Worm (Caenorhabditis elegans) whole organism, L4 larva: Measurements from ENCODE around the gene F46H5.11.

Experiments
- D1046.2 ChIP-seq: fragments of 200-800 bp; sonication (Bioruptor generic); IDR thresholded peaks from 2 replicates; pipeline ENCODE4 v1.3.6; 2022; ENCODE audit warnings: missing genetic modification characterization, missing compliant biosample characterization
- F37D6.2 ChIP-seq: sonication (generic microtip); optimal IDR thresholded peaks from 2 replicates; lab custom pipeline; 2016; ENCODE audit warnings: mild to moderate bottlenecking, missing genetic modification characterization, missing compliant biosample characterization
- R02D3.7 ChIP-seq: fragments of 150-350 bp; sonication (generic microtip); optimal IDR thresholded peaks from 3 replicates; lab custom pipeline; 2014; ENCODE audit warnings: missing biosample characterization, missing genetic modification characterization
- T20F7.1 ChIP-seq: fragments of 200-800 bp; sonication (Bioruptor generic); optimal IDR thresholded peaks from 2 replicates; lab custom pipeline; 2018; ENCODE audit warnings: mild to moderate bottlenecking, missing genetic modification characterization, missing compliant biosample characterization
- Y105C5A.15 ChIP-seq: fragments of 200-800 bp; sonication (Bioruptor generic); IDR thresholded peaks from 2 replicates; pipeline ENCODE4 v1.3.6; 2022; ENCODE audit warnings: missing genetic modification characterization, missing compliant biosample characterization
- aly-2 ChIP-seq: sonication (generic microtip); optimal IDR thresholded peaks from 2 replicates; lab custom pipeline; 2018; ENCODE audit warnings: missing biosample characterization, missing genetic modification characterization
- ces-1 ChIP-seq: fragments of 150-350 bp; sonication (generic microtip); optimal IDR thresholded peaks from 4 replicates; lab custom pipeline; 2014; ENCODE audit warnings: missing biosample characterization, missing genetic modification reagents, missing genetic modification characterization
- cey-2 ChIP-seq: sonication (generic microtip); optimal IDR thresholded peaks from 3 replicates; lab custom pipeline; 2017; ENCODE audit warnings: missing genetic modification characterization, mild to moderate bottlenecking, missing compliant biosample characterization, antibody characterized with exemption, borderline replicate concordance; ENCODE audit not compliant: insufficient read depth
- daf-16 ChIP-seq, 3 experiments: sonication (generic microtip); optimal IDR thresholded peaks; 2 replicates each; lab custom pipeline; 2016 to 2017; ENCODE audit warnings: missing genetic modification characterization in 3 of 3, missing genetic modification reagents in 3 of 3, mild to moderate bottlenecking in 2 of 3, missing compliant biosample characterization in 2 of 3, missing biosample characterization in 1 of 3, moderate library complexity in 1 of 3
- daf-19 ChIP-seq: fragments of 200-800 bp; sonication (Bioruptor generic); conservative IDR thresholded peaks from 2 replicates; pipeline ENCODE4 v1.3.6; 2022; ENCODE audit warnings: missing genetic modification characterization, missing compliant biosample characterization
- daf-8 ChIP-seq: fragments of 200-800 bp; sonication (Bioruptor generic); IDR thresholded peaks from 2 replicates; pipeline ENCODE4 v1.3.6; 2022; ENCODE audit warnings: missing genetic modification characterization, missing compliant biosample characterization
- dmd-6 ChIP-seq: fragments of 200-800 bp; sonication (Bioruptor generic); IDR thresholded peaks from 2 replicates; pipeline ENCODE4 v1.3.6; 2022; ENCODE audit warnings: missing genetic modification reagents, missing genetic modification characterization, missing compliant biosample characterization
- dve-1 ChIP-seq: sonication (generic microtip); optimal IDR thresholded peaks from 2 replicates; lab custom pipeline; 2017; ENCODE audit warnings: antibody characterized with exemption, mild to moderate bottlenecking, missing genetic modification characterization, missing compliant biosample characterization; ENCODE audit not compliant: insufficient read depth
- egl-43 ChIP-seq: fragments of 200-800 bp; sonication (Bioruptor generic); IDR thresholded peaks from 2 replicates; pipeline ENCODE4 v1.3.6; 2022; ENCODE audit warnings: missing genetic modification reagents, missing genetic modification characterization, missing compliant biosample characterization
- hif-1 ChIP-seq, 2 experiments: sonication (generic microtip); optimal IDR thresholded peaks; 2 replicates each; lab custom pipeline; 2016 to 2017; ENCODE audit warnings: missing compliant biosample characterization in 2 of 2, missing genetic modification characterization in 2 of 2, missing genetic modification reagents in 2 of 2, missing genotype in 2 of 2, mild to moderate bottlenecking in 1 of 2
- hlh-11 ChIP-seq: fragments of 200-800 bp; sonication (Bioruptor generic); optimal IDR thresholded peaks from 2 replicates; lab custom pipeline; 2018; ENCODE audit warnings: mild to moderate bottlenecking, missing genetic modification characterization, missing compliant biosample characterization
- hlh-30 ChIP-seq: sonication (generic microtip); optimal IDR thresholded peaks from 2 replicates; lab custom pipeline; 2017; ENCODE audit warnings: antibody characterized with exemption, mild to moderate bottlenecking, missing genetic modification characterization, missing compliant biosample characterization; ENCODE audit not compliant: insufficient read depth
- lim-7 ChIP-seq: fragments of 200-800 bp; sonication (Bioruptor generic); IDR thresholded peaks from 2 replicates; pipeline ENCODE4 v1.3.6; 2022; ENCODE audit warnings: missing genetic modification characterization, missing compliant biosample characterization
- mdl-1 ChIP-seq, 2 experiments: fragments of 150-350 bp in 1 of 2; sonication (generic microtip) in 1 of 2; optimal IDR thresholded peaks; 2 replicates each; lab custom pipeline; 2014 to 2017; ENCODE audit warnings: missing biosample characterization in 2 of 2, missing genetic modification characterization in 2 of 2
- mep-1 ChIP-seq: fragments of 150-350 bp; sonication (generic microtip); optimal IDR thresholded peaks from 3 replicates; lab custom pipeline; 2014; ENCODE audit warnings: missing biosample characterization, missing genetic modification characterization
- mes-2 ChIP-seq: sonication (generic microtip); optimal IDR thresholded peaks from 2 replicates; lab custom pipeline; 2016; ENCODE audit warnings: missing genotype, mild to moderate bottlenecking, missing genetic modification characterization, missing compliant biosample characterization; ENCODE audit not compliant: poor library complexity, severe bottlenecking
- nhr-10 ChIP-seq: fragments of 150-350 bp; optimal IDR thresholded peaks from 2 replicates; lab custom pipeline; 2014; ENCODE audit warnings: missing biosample characterization, missing genetic modification characterization
- nhr-102 ChIP-seq: sonication (generic microtip); optimal IDR thresholded peaks from 2 replicates; lab custom pipeline; 2016; ENCODE audit warnings: mild to moderate bottlenecking, missing genetic modification characterization, moderate library complexity, missing compliant biosample characterization
- nhr-237 ChIP-seq: sonication (generic microtip); optimal IDR thresholded peaks from 2 replicates; lab custom pipeline; 2017; ENCODE audit warnings: missing biosample characterization, missing genetic modification characterization
- nhr-28 ChIP-seq: fragments of 150-350 bp; optimal IDR thresholded peaks from 2 replicates; lab custom pipeline; 2014; ENCODE audit warnings: missing biosample characterization, missing genetic modification characterization
- nhr-41 ChIP-seq: fragments of 200-800 bp; sonication (Bioruptor generic); IDR thresholded peaks from 2 replicates; pipeline ENCODE4 v1.3.6; 2022; ENCODE audit warnings: missing genetic modification reagents, missing genetic modification characterization, missing compliant biosample characterization
- pqm-1 ChIP-seq: sonication (generic microtip); optimal IDR thresholded peaks from 2 replicates; lab custom pipeline; 2017; ENCODE audit warnings: missing biosample characterization, missing genetic modification characterization
- rbr-2 ChIP-seq: sonication (generic microtip); optimal IDR thresholded peaks from 2 replicates; lab custom pipeline; 2016; ENCODE audit warnings: missing genotype, missing genetic modification characterization, missing compliant biosample characterization
- sdz-12 ChIP-seq: fragments of 200-800 bp; sonication (Bioruptor generic); optimal IDR thresholded peaks from 2 replicates; lab custom pipeline; 2018; ENCODE audit warnings: mild to moderate bottlenecking, missing genetic modification characterization, missing compliant biosample characterization
- snpc-4 ChIP-seq: fragments of 150-350 bp; optimal IDR thresholded peaks from 2 replicates; lab custom pipeline; 2014; ENCODE audit warnings: missing biosample characterization, missing genetic modification characterization
- spr-1 ChIP-seq: sonication (generic microtip); optimal IDR thresholded peaks from 2 replicates; lab custom pipeline; 2016; ENCODE audit warnings: mild to moderate bottlenecking, missing genetic modification characterization, missing compliant biosample characterization
- unc-62 ChIP-seq, 3 experiments: fragments of 150-350 bp in 1 of 3; sonication (generic microtip); optimal IDR thresholded peaks in 2 of 3; peaks in 1 of 3; 1 replicate in 1 of 3; 2 replicates in 2 of 3; lab custom pipeline; 2014 to 2017; ENCODE audit warnings: missing biosample characterization in 3 of 3, missing genetic modification characterization in 3 of 3, missing genetic modification reagents in 3 of 3, missing genotype in 1 of 3
- zfp-3 ChIP-seq: fragments of 200-800 bp; sonication (Bioruptor generic); conservative IDR thresholded peaks from 2 replicates; pipeline ENCODE4 v1.3.6; 2022; ENCODE audit warnings: missing genetic modification reagents, missing genetic modification characterization, missing compliant biosample characterization
- zip-2 ChIP-seq: fragments of 150-350 bp; optimal IDR thresholded peaks from 2 replicates; lab custom pipeline; 2014; ENCODE audit warnings: missing biosample characterization, missing genetic modification characterization

F46H5.11 gene

ce11 chrX:7315329-7315728, 43.5 kb upstream of the F46H5.11 start, which contains the start of gene spp-3 (continued):
- TF ChIP-seq ces-1 (GFP tag; lab: Kevin White, UChicago) (no peak), mes-2 (peak; percentile 31), nhr-41 (GFP tag; lab: Robert Waterston, UW) (no peak), Y105C5A.15 (GFP tag; lab: Robert Waterston, UW) (no peak), daf-16 (GFP tag; optimal IDR thresholded peaks at IDR 0.05; lab: Kevin White, UChicago) (peak in 1 of 2 experiments; percentile 43), daf-16 (tag; optimal IDR thresholded peaks at IDR 0.05; lab: Kevin White, UChicago) (peak; percentile 90), T20F7.1 (GFP tag; lab: Kevin White, UChicago) (peak; percentile 42), mdl-1 (tag; optimal IDR thresholded peaks at IDR 0.05; lab: Kevin White, UChicago) (peak in 1 of 2 experiments; percentile 60), dmd-6 (GFP tag; lab: Robert Waterston, UW) (peak; percentile 89), F37D6.2 (tag; lab: Kevin White, UChicago) (no peak)

ce11 chrX:7314564-7314963, 42.7 kb upstream of the F46H5.11 start:
- TF ChIP-seq hlh-30 (tag; lab: Kevin White, UChicago) (peak; percentile 30), R02D3.7 (tag; lab: Kevin White, UChicago) (no peak), egl-43 (GFP tag; lab: Robert Waterston, UW) (no peak), lim-7 (GFP tag; lab: Robert Waterston, UW) (no peak), mep-1 (peak; percentile 20), spr-1 (no peak), aly-2 (tag; lab: Kevin White, UChicago) (no peak), daf-16 (GFP tag; optimal IDR thresholded peaks at IDR 0.05; lab: Kevin White, UChicago) (no peak), daf-16 (tag; optimal IDR thresholded peaks at IDR 0.05; lab: Kevin White, UChicago) (peak; percentile 36), pqm-1 (tag; lab: Kevin White, UChicago) (peak; percentile 25), F37D6.2 (tag; lab: Kevin White, UChicago) (no peak), nhr-102 (tag; lab: Kevin White, UChicago) (peak; percentile 3), sdz-12 (no peak), dve-1 (peak; percentile 57), daf-19 (GFP tag; lab: Robert Waterston, UW) (no peak), nhr-28 (tag; lab: Kevin White, UChicago) (no peak), hlh-11 (tag; lab: Kevin White, UChicago) (peak; percentile 29), daf-8 (GFP tag; lab: Robert Waterston, UW) (no peak), nhr-237 (no peak), D1046.2 (GFP tag; lab: Robert Waterston, UW) (no peak), dmd-6 (GFP tag; lab: Robert Waterston, UW) (peak; percentile 22; the same call in 1 of the 2 replicates), rbr-2 (tag; lab: Kevin White, UChicago) (no peak), zip-2 (tag; lab: Kevin White, UChicago) (no peak)

- TF ChIP-seq zip-2 (tag; lab: Kevin White, UChicago) (no peak), mdl-1 (tag; optimal IDR thresholded peaks at IDR 0.05; lab: Kevin White, UChicago) (no peak), aly-2 (tag; lab: Kevin White, UChicago) (no peak), unc-62 (GFP tag; optimal IDR thresholded peaks at IDR 0.05 in 1 of 2; lab: Kevin White, UChicago) (peak in 1 of 2 experiments; percentile 93), unc-62 (tag; optimal IDR thresholded peaks at IDR 0.05; lab: Kevin White, UChicago) (no peak), cey-2 (no peak), T20F7.1 (GFP tag; lab: Kevin White, UChicago) (no peak)
- TF ChIP-seq, all 104 proteins: peak for 1
Observed at ce11 chrX:7313236-7313635, 41.4 kb upstream of the F46H5.11 start.

- TF ChIP-seq nhr-10 (tag; lab: Kevin White, UChicago) (no peak), snpc-4 (tag; lab: Kevin White, UChicago) (no peak), zfp-3 (GFP tag; lab: Robert Waterston, UW) (no peak), hif-1 (tag; optimal IDR thresholded peaks at IDR 0.05; lab: Kevin White, UChicago) (no peak)
Observed at ce11 chrX:7311870-7312269, 40.0 kb upstream of the F46H5.11 start.
